Worm (Caenorhabditis elegans) whole organism, L2 larva: Measurements from ENCODE around the gene hdl-1.
A peak's percentile ranks its signal among the peaks of the same experiment; 100 is the strongest.

Experiments
- C34F6.9 ChIP-seq: fragments of 150-350 bp; optimal IDR thresholded peaks from 2 replicates; lab custom pipeline; 2014; ENCODE audit warnings: missing biosample characterization, missing genetic modification characterization
- F13H6.1 ChIP-seq: sonication (generic microtip); optimal IDR thresholded peaks from 2 replicates; lab custom pipeline; 2016; ENCODE audit warnings: missing genetic modification characterization, missing compliant biosample characterization
- Y55F3AM.14 ChIP-seq: fragments of 200-800 bp; sonication (Bioruptor generic); optimal IDR thresholded peaks from 2 replicates; lab custom pipeline; 2018; ENCODE audit warnings: mild to moderate bottlenecking, missing genetic modification characterization, missing compliant biosample characterization
- ZK546.5 ChIP-seq: sonication (generic microtip); optimal IDR thresholded peaks from 2 replicates; lab custom pipeline; 2017; ENCODE audit warnings: missing biosample characterization, missing genetic modification characterization
- alr-1 ChIP-seq: fragments of 150-350 bp; optimal IDR thresholded peaks from 2 replicates; lab custom pipeline; 2014; ENCODE audit warnings: missing biosample characterization, missing genetic modification characterization
- ama-1 ChIP-seq: fragments of 150-350 bp; optimal IDR thresholded peaks from 2 replicates; lab custom pipeline; 2018; ENCODE audit warnings: inconsistent platforms
- blmp-1 ChIP-seq: sonication (generic microtip); optimal IDR thresholded peaks from 2 replicates; lab custom pipeline; 2017; ENCODE audit warnings: missing genetic modification characterization, mild to moderate bottlenecking, missing compliant biosample characterization, antibody characterized with exemption, moderate library complexity; ENCODE audit not compliant: insufficient read depth
- ceh-16 ChIP-seq: fragments of 150-350 bp; optimal IDR thresholded peaks from 2 replicates; lab custom pipeline; 2014; ENCODE audit warnings: missing biosample characterization, missing genetic modification characterization
- ceh-82 ChIP-seq: fragments of 150-350 bp; optimal IDR thresholded peaks from 2 replicates; lab custom pipeline; 2014; ENCODE audit warnings: missing biosample characterization, missing genetic modification characterization
- crh-2 ChIP-seq: sonication (generic microtip); optimal IDR thresholded peaks from 2 replicates; lab custom pipeline; 2017; ENCODE audit warnings: missing biosample characterization, missing genetic modification characterization
- egl-27 ChIP-seq: sonication (generic microtip); optimal IDR thresholded peaks from 3 replicates; lab custom pipeline; 2017; ENCODE audit warnings: missing biosample characterization, missing genetic modification reagents, missing genetic modification characterization
- elt-1 ChIP-seq: fragments of 150-350 bp; optimal IDR thresholded peaks from 2 replicates; lab custom pipeline; 2014; ENCODE audit warnings: missing biosample characterization, missing genetic modification characterization
- elt-3 ChIP-seq: sonication (generic microtip); optimal IDR thresholded peaks from 2 replicates; lab custom pipeline; 2017; ENCODE audit warnings: missing biosample characterization, missing genetic modification characterization
- fos-1 ChIP-seq: fragments of 150-350 bp; optimal IDR thresholded peaks from 2 replicates; lab custom pipeline; 2014; ENCODE audit warnings: missing biosample characterization, missing genetic modification characterization
- gmeb-1 ChIP-seq: fragments of 150-350 bp; optimal IDR thresholded peaks from 2 replicates; lab custom pipeline; 2014; ENCODE audit warnings: missing biosample characterization, missing genetic modification characterization
- lin-11 ChIP-seq: fragments of 150-350 bp; sonication (generic microtip); optimal IDR thresholded peaks from 2 replicates; lab custom pipeline; 2014; ENCODE audit warnings: missing biosample characterization, missing genetic modification characterization, inconsistent platforms, mixed read lengths
- lin-13 ChIP-seq: fragments of 150-350 bp; optimal IDR thresholded peaks from 2 replicates; lab custom pipeline; 2014; ENCODE audit warnings: missing biosample characterization, missing genetic modification reagents, missing genetic modification characterization
- lin-39 ChIP-seq: fragments of 150-350 bp; optimal IDR thresholded peaks from 2 replicates; lab custom pipeline; 2014; ENCODE audit warnings: missing biosample characterization, missing genetic modification reagents, missing genetic modification characterization
- mab-5 ChIP-seq: fragments of 150-350 bp; optimal IDR thresholded peaks from 2 replicates; lab custom pipeline; 2014; ENCODE audit warnings: missing biosample characterization, missing genetic modification characterization
- mdl-1 ChIP-seq, 2 experiments: fragments of 150-350 bp in 1 of 2; sonication (generic microtip) in 1 of 2; optimal IDR thresholded peaks; 2 replicates each; lab custom pipeline; 2017; ENCODE audit warnings: missing biosample characterization in 2 of 2, missing genetic modification characterization in 2 of 2
- nhr-10 ChIP-seq: sonication (generic microtip); optimal IDR thresholded peaks from 2 replicates; lab custom pipeline; 2017; ENCODE audit warnings: missing biosample characterization, missing genetic modification characterization
- nhr-11 ChIP-seq: fragments of 150-350 bp; optimal IDR thresholded peaks from 2 replicates; lab custom pipeline; 2014; ENCODE audit warnings: missing biosample characterization, missing genetic modification characterization
- nhr-12 ChIP-seq: fragments of 150-350 bp; optimal IDR thresholded peaks from 2 replicates; lab custom pipeline; 2014; ENCODE audit warnings: missing biosample characterization, missing genetic modification characterization
- nhr-129 ChIP-seq: fragments of 150-350 bp; optimal IDR thresholded peaks from 2 replicates; lab custom pipeline; 2014; ENCODE audit warnings: missing biosample characterization, missing genetic modification characterization
- nhr-21 ChIP-seq: fragments of 150-350 bp; optimal IDR thresholded peaks from 2 replicates; lab custom pipeline; 2014; ENCODE audit warnings: missing biosample characterization, missing genetic modification characterization
- nhr-23 ChIP-seq: fragments of 150-350 bp; optimal IDR thresholded peaks from 2 replicates; lab custom pipeline; 2014; ENCODE audit warnings: missing biosample characterization, missing genetic modification reagents, missing genetic modification characterization
- nhr-237 ChIP-seq: fragments of 150-350 bp; optimal IDR thresholded peaks from 2 replicates; lab custom pipeline; 2014; ENCODE audit warnings: missing biosample characterization, missing genetic modification characterization
- nhr-25 ChIP-seq: fragments of 150-350 bp; sonication (generic microtip); optimal IDR thresholded peaks from 3 replicates; lab custom pipeline; 2014; ENCODE audit warnings: missing biosample characterization, missing genetic modification characterization
- nhr-6 ChIP-seq: fragments of 150-350 bp; optimal IDR thresholded peaks from 2 replicates; lab custom pipeline; 2014; ENCODE audit warnings: missing biosample characterization, missing genetic modification characterization
- peb-1 ChIP-seq: fragments of 150-350 bp; optimal IDR thresholded peaks from 2 replicates; lab custom pipeline; 2014; ENCODE audit warnings: missing biosample characterization, missing genetic modification characterization
- sem-4 ChIP-seq: fragments of 150-350 bp; optimal IDR thresholded peaks from 2 replicates; lab custom pipeline; 2014; ENCODE audit warnings: missing biosample characterization, missing genetic modification reagents, missing genetic modification characterization
- skn-1 ChIP-seq: sonication (generic microtip); optimal IDR thresholded peaks from 2 replicates; lab custom pipeline; 2017; ENCODE audit warnings: missing biosample characterization, missing genetic modification characterization
- sma-3 ChIP-seq: sonication (generic microtip); optimal IDR thresholded peaks from 2 replicates; lab custom pipeline; 2016; ENCODE audit warnings: missing genetic modification reagents, missing genetic modification characterization, missing compliant biosample characterization
- sma-9 ChIP-seq, 2 experiments: fragments of 150-350 bp in 1 of 2; sonication (generic microtip) in 1 of 2; optimal IDR thresholded peaks; 2 replicates each; lab custom pipeline; 2014 to 2016; ENCODE audit warnings: missing genetic modification characterization in 2 of 2, mild to moderate bottlenecking in 1 of 2, missing biosample characterization in 1 of 2, missing compliant biosample characterization in 1 of 2, missing genetic modification reagents in 1 of 2, moderate library complexity in 1 of 2
- snpc-4 ChIP-seq: fragments of 150-350 bp; optimal IDR thresholded peaks from 2 replicates; lab custom pipeline; 2014; ENCODE audit warnings: missing biosample characterization, missing genetic modification characterization
- unc-39 ChIP-seq: fragments of 150-350 bp; optimal IDR thresholded peaks from 2 replicates; lab custom pipeline; 2014; ENCODE audit warnings: missing biosample characterization, missing genetic modification characterization
- unc-55 ChIP-seq: fragments of 150-350 bp; sonication (generic microtip); optimal IDR thresholded peaks from 3 replicates; lab custom pipeline; 2014; ENCODE audit warnings: missing biosample characterization, missing genetic modification reagents, missing genetic modification characterization
- unc-62 ChIP-seq: fragments of 150-350 bp; optimal IDR thresholded peaks from 2 replicates; lab custom pipeline; 2014; ENCODE audit warnings: missing biosample characterization, missing genetic modification reagents, missing genetic modification characterization
- zag-1 ChIP-seq: fragments of 150-350 bp; optimal IDR thresholded peaks from 2 replicates; lab custom pipeline; 2014; ENCODE audit warnings: missing biosample characterization, missing genetic modification characterization
- ztf-1 ChIP-seq: fragments of 200-800 bp; sonication (Bioruptor generic); conservative IDR thresholded peaks from 2 replicates; pipeline ENCODE4 v1.3.6; 2022; ENCODE audit warnings: missing genetic modification characterization, missing compliant biosample characterization
- ztf-11 ChIP-seq: sonication (generic microtip); optimal IDR thresholded peaks from 2 replicates; lab custom pipeline; 2017; ENCODE audit warnings: missing biosample characterization, missing genetic modification characterization
- ztf-4 ChIP-seq: fragments of 150-350 bp; optimal IDR thresholded peaks from 2 replicates; lab custom pipeline; 2014; ENCODE audit warnings: missing biosample characterization, missing genetic modification characterization

The hdl-1 gene

DNA sequence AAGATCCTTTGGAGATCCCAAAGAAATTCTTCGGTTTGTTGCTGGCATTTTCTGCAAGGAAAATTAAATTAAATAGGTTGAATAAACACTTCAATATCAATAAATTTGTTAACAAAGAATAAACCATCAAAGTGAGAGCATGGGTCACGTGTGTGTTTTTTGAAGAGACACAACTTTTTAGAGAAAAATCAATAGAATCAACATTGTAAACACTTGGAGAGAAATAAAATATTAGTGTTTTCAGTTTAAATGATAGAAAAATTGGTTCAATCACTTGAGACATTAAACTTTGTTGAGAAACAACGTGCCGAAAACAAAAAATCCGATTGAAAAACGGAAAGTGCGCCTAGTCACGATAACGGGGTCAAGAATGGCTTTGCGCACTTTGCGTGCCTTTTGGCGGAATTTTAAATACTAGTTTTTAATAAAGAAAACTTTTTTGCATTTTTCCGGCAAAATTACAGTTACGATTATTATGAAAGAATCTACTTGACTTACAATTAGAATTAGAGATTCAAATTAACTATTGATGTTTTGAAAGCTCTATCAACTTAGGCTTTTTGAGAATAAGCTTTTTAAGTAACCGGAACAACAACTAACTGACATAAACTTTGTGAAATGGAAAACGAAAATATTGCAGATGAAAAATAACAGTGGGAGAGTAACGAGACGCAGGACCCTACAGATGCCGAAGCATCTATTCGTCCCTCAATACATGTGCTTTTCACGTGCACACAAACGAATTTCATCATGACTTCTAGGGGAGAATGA, 12.1 kb upstream of the hdl-1 start, which contains the start of gene ZK829.7 (continued):
- peak; percentile 34 for TF ChIP-seq snpc-4
- peak; percentile 52 for TF ChIP-seq nhr-21 (tag; lab: Kevin White, UChicago)
- peak; percentile 75 for TF ChIP-seq nhr-6 (tag; lab: Kevin White, UChicago)
- TF ChIP-seq crh-2 (tag; lab: Kevin White, UChicago), result peak; percentile 85
- no peak for TF ChIP-seq nhr-11 (tag; lab: Kevin White, UChicago)
- no peak for TF ChIP-seq Y55F3AM.14 (GFP tag; lab: Kevin White, UChicago)
- TF ChIP-seq nhr-25 (tag; lab: Kevin White, UChicago), result peak; percentile 74
- peak; percentile 98 for TF ChIP-seq gmeb-1
- TF ChIP-seq egl-27 (tag; lab: Kevin White, UChicago), result peak; percentile 47
- peak; percentile 60 for TF ChIP-seq sem-4
- TF ChIP-seq F13H6.1 (tag; lab: Kevin White, UChicago), result peak; percentile 68

DNA sequence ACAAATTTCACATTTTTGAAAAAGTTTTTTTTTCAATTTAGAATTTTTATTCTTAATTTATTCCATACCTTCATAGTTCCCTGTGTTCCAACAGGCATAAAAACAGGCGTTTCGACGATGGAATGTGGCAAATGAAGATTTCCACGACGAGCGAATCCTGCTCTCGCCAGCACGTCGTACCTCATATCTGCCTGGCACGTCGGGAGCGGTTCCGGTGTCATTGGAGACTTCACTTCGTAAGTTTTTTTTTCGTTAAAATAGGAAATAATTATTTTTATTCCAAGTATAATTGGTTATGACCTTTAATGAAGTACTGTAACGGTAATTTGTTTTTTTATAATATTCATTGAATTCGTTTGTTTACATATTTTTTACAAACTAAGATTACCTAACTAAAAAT, 10.0 kb upstream of the hdl-1 start, which contains the start of gene tgt-1:
Gene tgt-1, minus strand, starts transcription at position 232 of the 400 bp plus-strand sequence.
- TF ChIP-seq nhr-25 (tag; lab: Kevin White, UChicago) (peak; percentile 9), F13H6.1 (tag; lab: Kevin White, UChicago) (no peak), sma-3 (GFP tag; lab: Kevin White, UChicago) (no peak)
- TF ChIP-seq, all 48 proteins: peak for 1

DNA sequence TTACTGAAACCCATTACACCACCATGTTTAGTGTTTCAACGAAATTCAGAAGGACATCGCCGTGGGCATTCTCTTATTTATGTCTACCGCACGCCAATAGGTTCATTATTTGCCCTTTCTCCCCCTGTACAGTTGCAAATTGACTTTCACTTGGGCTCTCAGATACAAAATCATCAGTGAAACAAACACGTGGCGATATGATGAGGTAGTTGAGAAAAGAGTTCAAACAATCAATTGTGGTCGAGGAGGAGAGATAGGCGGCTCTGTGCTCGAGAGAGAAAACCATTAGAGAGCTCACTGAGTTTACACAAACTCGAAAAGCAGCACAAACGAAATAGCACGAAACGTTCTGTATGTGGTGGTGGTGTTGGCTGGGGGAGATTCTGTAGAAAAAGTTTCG, 7.5 kb upstream of the hdl-1 start:
- no peak for TF ChIP-seq mab-5 (tag; lab: Kevin White, UChicago)
- TF ChIP-seq crh-2 (tag; lab: Kevin White, UChicago), result peak; percentile 30
- TF ChIP-seq mdl-1 (tag; optimal IDR thresholded peaks at IDR 0.05; lab: Kevin White, UChicago), result peak in 1 of 2 experiments; percentile 57
- TF ChIP-seq sma-9 (GFP tag; optimal IDR thresholded peaks at IDR 0.05; lab: Kevin White, UChicago), result peak; percentile 45
- TF ChIP-seq sma-9 (tag; optimal IDR thresholded peaks at IDR 0.05; lab: Kevin White, UChicago), result no peak
- peak; percentile 24 for TF ChIP-seq C34F6.9 (tag; lab: Kevin White, UChicago)
- TF ChIP-seq F13H6.1 (tag; lab: Kevin White, UChicago), result peak; percentile 45
- peak; percentile 17 for TF ChIP-seq nhr-6 (tag; lab: Kevin White, UChicago)
- TF ChIP-seq nhr-129 (tag; lab: Kevin White, UChicago), result peak; percentile 69
- TF ChIP-seq nhr-25 (tag; lab: Kevin White, UChicago), result no peak

DNA sequence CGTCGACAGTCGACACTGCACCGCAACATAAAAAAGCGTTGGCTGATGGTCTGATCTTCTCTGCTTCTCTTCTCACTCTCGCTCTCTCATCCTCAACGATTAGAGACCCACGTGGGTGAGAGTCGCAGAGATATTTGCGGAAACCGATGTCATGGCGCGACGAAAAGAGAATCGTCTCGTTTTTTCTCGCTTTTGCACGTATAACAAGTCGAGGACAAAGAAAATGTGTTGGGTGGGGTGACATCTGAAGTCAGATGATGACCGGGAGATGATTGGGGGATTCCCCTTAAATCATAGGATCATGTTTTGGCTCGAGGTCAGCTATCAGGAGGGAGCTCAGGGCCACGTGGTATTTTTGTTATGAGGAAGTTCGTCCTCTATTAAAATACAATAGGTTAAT, 6.8 kb upstream of the hdl-1 start:
- no peak for TF ChIP-seq peb-1 (tag; lab: Kevin White, UChicago)
- TF ChIP-seq C34F6.9 (tag; lab: Kevin White, UChicago), result peak; percentile 86
- peak; percentile 97 for TF ChIP-seq nhr-129 (tag; lab: Kevin White, UChicago)
- no peak for TF ChIP-seq nhr-11 (tag; lab: Kevin White, UChicago)
- peak; percentile 81 for TF ChIP-seq blmp-1 (tag; lab: Kevin White, UChicago)
- no peak for TF ChIP-seq elt-1 (tag; lab: Kevin White, UChicago)
- TF ChIP-seq nhr-6 (tag; lab: Kevin White, UChicago), result peak; percentile 85
- no peak for TF ChIP-seq ztf-1 (GFP tag; lab: Robert Waterston, UW)
- no peak for TF ChIP-seq unc-39
- peak; percentile 74 for TF ChIP-seq mab-5 (tag; lab: Kevin White, UChicago)
- TF ChIP-seq lin-13 (GFP tag; lab: Kevin White, UChicago), result peak; percentile 74
- peak; percentile 93 for TF ChIP-seq ztf-4 (tag; lab: Kevin White, UChicago)
- TF ChIP-seq nhr-12 (tag; lab: Kevin White, UChicago), result no peak
- TF ChIP-seq sma-3 (GFP tag; lab: Kevin White, UChicago), result peak; percentile 95
- TF ChIP-seq F13H6.1 (tag; lab: Kevin White, UChicago), result peak; percentile 96
- peak; percentile 78 for TF ChIP-seq egl-27 (tag; lab: Kevin White, UChicago)
- TF ChIP-seq skn-1 (tag; lab: Kevin White, UChicago), result no peak
- peak; percentile 98 for TF ChIP-seq nhr-25 (tag; lab: Kevin White, UChicago)
- TF ChIP-seq snpc-4, result peak; percentile 24
- no peak for TF ChIP-seq unc-62 (GFP tag; lab: Kevin White, UChicago)
- no peak for TF ChIP-seq unc-55 (GFP tag; lab: Kevin White, UChicago)
- peak; percentile 37 for TF ChIP-seq ama-1 (lab: Kevin White, UChicago)
- no peak for TF ChIP-seq ZK546.5 (tag; lab: Kevin White, UChicago)
- no peak for TF ChIP-seq ceh-16
- TF ChIP-seq ztf-11 (tag; lab: Kevin White, UChicago), result no peak
- peak; percentile 100 for TF ChIP-seq sma-9 (GFP tag; optimal IDR thresholded peaks at IDR 0.05; lab: Kevin White, UChicago)
- peak; percentile 17 for TF ChIP-seq sma-9 (tag; optimal IDR thresholded peaks at IDR 0.05; lab: Kevin White, UChicago)
- no peak for TF ChIP-seq nhr-10 (tag; lab: Kevin White, UChicago)
- no peak for TF ChIP-seq lin-39
- TF ChIP-seq fos-1, result peak; percentile 86
- TF ChIP-seq nhr-237 (tag; lab: Kevin White, UChicago), result no peak
- no peak for TF ChIP-seq zag-1 (tag; lab: Kevin White, UChicago)
- no peak for TF ChIP-seq lin-11 (tag; lab: Kevin White, UChicago)
- TF ChIP-seq nhr-23 (tag; lab: Kevin White, UChicago), result no peak
- no peak for TF ChIP-seq ceh-82 (tag; lab: Kevin White, UChicago)
- TF ChIP-seq alr-1 (tag; lab: Kevin White, UChicago), result no peak
- peak; percentile 92 for TF ChIP-seq sem-4
- no peak for TF ChIP-seq elt-3 (tag; lab: Kevin White, UChicago)
- TF ChIP-seq Y55F3AM.14 (GFP tag; lab: Kevin White, UChicago), result peak; percentile 67
- peak; percentile 97 for TF ChIP-seq nhr-21 (tag; lab: Kevin White, UChicago)
